Fruit fly (Drosophila melanogaster) whole organism, embryonic: ENCODE measurements around the gene CG34260.

ENCODE experiments used
- Antp ChIP-seq: fragments of 200-800 bp; sonication (Bioruptor generic); optimal IDR thresholded peaks from 3 replicates; lab custom pipeline; 2016; ENCODE audit warnings: missing biosample characterization, missing genetic modification characterization
- Atf6 ChIP-seq: fragments of 200-800 bp; sonication (Bioruptor generic); IDR thresholded peaks from 2 replicates; pipeline ENCODE4 v1.3.6; 2022; ENCODE audit warnings: missing biosample characterization, missing genetic modification characterization
- Bteb2 ChIP-seq: fragments of 200-800 bp; sonication (Bioruptor generic); optimal IDR thresholded peaks from 2 replicates; lab custom pipeline; 2016; ENCODE audit warnings: missing biosample characterization, missing genetic modification characterization
- CG10654 ChIP-seq: fragments of 200-800 bp; sonication (Bioruptor generic); optimal IDR thresholded peaks from 2 replicates; lab custom pipeline; 2016; ENCODE audit warnings: missing biosample characterization, missing genetic modification characterization
- CG11695 ChIP-seq: fragments of 200-800 bp; sonication (Bioruptor generic); IDR thresholded peaks from 3 replicates; pipeline ENCODE4 v1.3.6; 2022; ENCODE audit warnings: missing biosample characterization, missing genetic modification characterization
- CG12219 ChIP-seq: fragments of 200-800 bp; sonication (Bioruptor generic); optimal IDR thresholded peaks from 3 replicates; lab custom pipeline; 2018; ENCODE audit warnings: missing biosample characterization, mild to moderate bottlenecking, missing genetic modification characterization
- CG14860 ChIP-seq: fragments of 200-800 bp; sonication (Bioruptor generic); IDR thresholded peaks from 3 replicates; pipeline ENCODE4 v1.3.6; 2022; ENCODE audit warnings: missing biosample characterization, missing genetic modification characterization; ENCODE audit not compliant: partially characterized antibody
- CG17912 ChIP-seq: fragments of 200-800 bp; sonication (Bioruptor generic); optimal IDR thresholded peaks from 2 replicates; lab custom pipeline; 2018; ENCODE audit warnings: missing biosample characterization, mild to moderate bottlenecking, missing genetic modification characterization
- CG2678 ChIP-seq: fragments of 200-800 bp; sonication (Bioruptor generic); optimal IDR thresholded peaks from 3 replicates; lab custom pipeline; 2019; ENCODE audit warnings: missing biosample characterization, mild to moderate bottlenecking, missing genetic modification characterization, moderate library complexity
- CG32532 ChIP-seq: fragments of 200-800 bp; sonication (Bioruptor generic); IDR thresholded peaks from 2 replicates; pipeline ENCODE4 v1.3.6; 2022; ENCODE audit warnings: missing biosample characterization, missing genetic modification characterization
- CG33213 ChIP-seq: fragments of 200-800 bp; sonication (Bioruptor generic); optimal IDR thresholded peaks from 3 replicates; lab custom pipeline; 2016; ENCODE audit warnings: missing biosample characterization, missing genetic modification characterization
- CG33557 ChIP-seq: fragments of 200-800 bp; sonication (Bioruptor generic); optimal IDR thresholded peaks from 2 replicates; lab custom pipeline; 2019; ENCODE audit warnings: missing biosample characterization, mild to moderate bottlenecking, missing genetic modification characterization, moderate library complexity
- CG3407 ChIP-seq: fragments of 200-800 bp; sonication (Bioruptor generic); optimal IDR thresholded peaks from 2 replicates; lab custom pipeline; 2018; ENCODE audit warnings: missing biosample characterization, mild to moderate bottlenecking, missing genetic modification characterization
- CG4328 ChIP-seq: fragments of 200-800 bp; sonication (Bioruptor generic); optimal IDR thresholded peaks from 3 replicates; lab custom pipeline; 2017; ENCODE audit warnings: missing biosample characterization, missing genetic modification reagents, missing genetic modification characterization
- CG43689 ChIP-seq: fragments of 200-800 bp; sonication (Bioruptor generic); IDR thresholded peaks from 2 replicates; pipeline ENCODE4 v1.3.6; 2022; ENCODE audit warnings: missing biosample characterization, missing genetic modification characterization
- CG5180 ChIP-seq: fragments of 200-800 bp; sonication (Bioruptor generic); optimal IDR thresholded peaks from 3 replicates; lab custom pipeline; 2017; ENCODE audit warnings: missing biosample characterization, missing genetic modification characterization, mild to moderate bottlenecking, moderate library complexity, missing genetic modification reagents
- CG5245 ChIP-seq: fragments of 200-800 bp; sonication (Bioruptor generic); optimal IDR thresholded peaks from 3 replicates; lab custom pipeline; 2016; ENCODE audit warnings: missing biosample characterization, missing genetic modification characterization
- CG6254 ChIP-seq: fragments of 200-800 bp; sonication (Bioruptor generic); optimal IDR thresholded peaks from 3 replicates; lab custom pipeline; 2017; ENCODE audit warnings: mild to moderate bottlenecking, missing biosample characterization, missing genetic modification reagents, missing genetic modification characterization
- CG6683 ChIP-seq: fragments of 200-800 bp; sonication (Bioruptor generic); optimal IDR thresholded peaks from 2 replicates; lab custom pipeline; 2017; ENCODE audit warnings: missing biosample characterization, mild to moderate bottlenecking, missing genetic modification characterization, missing genetic modification reagents
- CG6689 ChIP-seq: fragments of 200-800 bp; sonication (Bioruptor generic); IDR thresholded peaks from 2 replicates; pipeline ENCODE4 v1.3.6; 2022; ENCODE audit warnings: missing biosample characterization, missing genetic modification characterization
- CG7745 ChIP-seq: fragments of 200-800 bp; sonication (Bioruptor generic); optimal IDR thresholded peaks from 2 replicates; lab custom pipeline; 2018; ENCODE audit warnings: missing biosample characterization, mild to moderate bottlenecking, missing genetic modification characterization, moderate library complexity
- CG7928 ChIP-seq: fragments of 200-800 bp; sonication (Bioruptor generic); optimal IDR thresholded peaks from 2 replicates; lab custom pipeline; 2017; ENCODE audit warnings: missing biosample characterization, mild to moderate bottlenecking, missing genetic modification characterization
- CTCF ChIP-seq: fragments of 200-800 bp; sonication (Bioruptor generic); optimal IDR thresholded peaks from 2 replicates; lab custom pipeline; 2017; ENCODE audit warnings: missing biosample characterization, mild to moderate bottlenecking, missing genetic modification characterization, moderate library complexity
- Ets65A ChIP-seq: fragments of 200-800 bp; sonication (Bioruptor generic); peaks from one replicate; lab custom pipeline; 2016; ENCODE audit warnings: missing biosample characterization, missing genetic modification characterization
- HLHmδ ChIP-seq: fragments of 200-800 bp; sonication (Bioruptor generic); optimal IDR thresholded peaks from 2 replicates; lab custom pipeline; 2018; ENCODE audit warnings: missing biosample characterization, mild to moderate bottlenecking, missing genetic modification characterization, moderate library complexity
- Hr78 ChIP-seq, 2 experiments: fragments of 200-800 bp in 1 of 2; fragments of >200 bp in 1 of 2; sonication (Bioruptor generic) in 1 of 2; optimal IDR thresholded peaks; 2 replicates each; lab custom pipeline; 2017 to 2019; ENCODE audit warnings: missing biosample characterization in 2 of 2, missing genetic modification characterization in 2 of 2, mild to moderate bottlenecking in 1 of 2, moderate library complexity in 1 of 2
- NC2β ChIP-seq: fragments of 200-800 bp; sonication (Bioruptor generic); optimal IDR thresholded peaks from 2 replicates; lab custom pipeline; 2016; ENCODE audit warnings: missing biosample characterization, missing genetic modification characterization
- Optix ChIP-seq: fragments of 200-800 bp; sonication (Bioruptor generic); IDR thresholded peaks from 3 replicates; pipeline ENCODE4 v1.3.6; 2022; ENCODE audit warnings: missing biosample characterization, missing genetic modification characterization
- Rfx ChIP-seq: fragments of 200-800 bp; sonication (Bioruptor generic); IDR thresholded peaks from 2 replicates; pipeline ENCODE4 v1.3.6; 2022; ENCODE audit warnings: missing biosample characterization, missing genetic modification characterization
- Usf ChIP-seq: fragments of 200-800 bp; sonication (Bioruptor generic); optimal IDR thresholded peaks from 2 replicates; lab custom pipeline; 2017; ENCODE audit warnings: missing genotype, missing biosample characterization, missing genetic modification characterization
- ara ChIP-seq: fragments of 200-800 bp; sonication (Bioruptor generic); IDR thresholded peaks from 2 replicates; pipeline ENCODE4 v1.3.6; 2022; ENCODE audit warnings: missing biosample characterization, missing genetic modification characterization
- ato ChIP-seq: fragments of 200-800 bp; sonication (Bioruptor generic); IDR thresholded peaks from 2 replicates; pipeline ENCODE4 v1.3.6; 2022; ENCODE audit warnings: missing biosample characterization, missing genetic modification characterization; ENCODE audit not compliant: partially characterized antibody
- br ChIP-seq: fragments of >200 bp; optimal IDR thresholded peaks from 2 replicates; lab custom pipeline; 2017
- cad ChIP-seq: fragments of >200 bp; optimal IDR thresholded peaks from 2 replicates; lab custom pipeline; 2017; ENCODE audit warnings: missing biosample characterization, missing genetic modification characterization
- ci ChIP-seq: fragments of 200-800 bp; sonication (Bioruptor generic); IDR thresholded peaks from 3 replicates; pipeline ENCODE4 v1.3.6; 2022; ENCODE audit warnings: missing biosample characterization, missing genetic modification characterization
- dan ChIP-seq: fragments of 200-800 bp; sonication (Bioruptor generic); IDR thresholded peaks from 2 replicates; pipeline ENCODE4 v1.3.6; 2022; ENCODE audit warnings: missing biosample characterization, missing genetic modification characterization
- esg ChIP-seq: fragments of 200-800 bp; sonication (Bioruptor generic); conservative IDR thresholded peaks from 2 replicates; pipeline ENCODE4 v1.3.6; 2022; ENCODE audit warnings: missing biosample characterization, missing genetic modification characterization
- fu2 ChIP-seq: fragments of 200-800 bp; sonication (Bioruptor generic); optimal IDR thresholded peaks from 2 replicates; lab custom pipeline; 2016; ENCODE audit warnings: missing biosample characterization, missing genetic modification characterization
- gce ChIP-seq: fragments of 200-800 bp; sonication (Bioruptor generic); IDR thresholded peaks from 3 replicates; pipeline ENCODE4 v1.3.6; 2022; ENCODE audit warnings: missing biosample characterization, missing genetic modification characterization
- gsb ChIP-seq: fragments of 200-800 bp; sonication (Bioruptor generic); IDR thresholded peaks from 2 replicates; pipeline ENCODE4 v1.3.6; 2022; ENCODE audit warnings: missing biosample characterization, missing genetic modification characterization
- klu ChIP-seq: fragments of 200-800 bp; sonication (Bioruptor generic); IDR thresholded peaks from 2 replicates; pipeline ENCODE4 v1.3.6; 2022; ENCODE audit warnings: missing biosample characterization, missing genetic modification characterization
- oc ChIP-seq: fragments of 200-800 bp; sonication (Bioruptor generic); optimal IDR thresholded peaks from 2 replicates; lab custom pipeline; 2018; ENCODE audit warnings: missing biosample characterization, mild to moderate bottlenecking, missing genetic modification characterization, moderate library complexity
- pan ChIP-seq, 4 experiments: fragments of >200 bp in 3 of 4; fragments of 200-800 bp in 1 of 4; sonication (Bioruptor generic) in 1 of 4; optimal IDR thresholded peaks in 3 of 4; IDR thresholded peaks in 1 of 4; 2 replicates each; pipeline versions ENCODE4 v1.3.6 to Lab custom; 2017 to 2022; ENCODE audit warnings: missing biosample characterization in 2 of 4, missing genetic modification characterization in 2 of 4, mixed read lengths in 1 of 4
- peb ChIP-seq: fragments of 200-800 bp; sonication (Bioruptor generic); IDR thresholded peaks from 2 replicates; pipeline ENCODE4 v1.3.6; 2022; ENCODE audit warnings: missing biosample characterization, missing genetic modification characterization
- pzg ChIP-seq: fragments of 200-800 bp; sonication (Bioruptor generic); optimal IDR thresholded peaks from 3 replicates; lab custom pipeline; 2018; ENCODE audit warnings: missing biosample characterization, mild to moderate bottlenecking, missing genetic modification characterization, moderate library complexity
- rib ChIP-seq: fragments of 200-800 bp; sonication (Bioruptor generic); IDR thresholded peaks from 2 replicates; pipeline ENCODE4 v1.3.6; 2022; ENCODE audit warnings: missing biosample characterization, missing genetic modification characterization
- ro ChIP-seq: fragments of 200-800 bp; sonication (Bioruptor generic); IDR thresholded peaks from 2 replicates; pipeline ENCODE4 v1.3.6; 2022; ENCODE audit warnings: missing biosample characterization, missing genetic modification characterization
- seq ChIP-seq: fragments of 200-800 bp; sonication (Bioruptor generic); IDR thresholded peaks from 2 replicates; pipeline ENCODE4 v1.3.6; 2022; ENCODE audit warnings: missing biosample characterization, missing genetic modification characterization
- tgo ChIP-seq: fragments of 200-800 bp; sonication (Bioruptor generic); IDR thresholded peaks from 3 replicates; pipeline ENCODE4 v1.3.6; 2022; ENCODE audit warnings: missing biosample characterization, missing genetic modification characterization
- z ChIP-seq: fragments of 200-800 bp; sonication (Bioruptor generic); IDR thresholded peaks from 3 replicates; pipeline ENCODE4 v1.3.6; 2022; ENCODE audit warnings: missing biosample characterization, missing genetic modification characterization

Gene CG34260

dm6 chr3L:20730323-20731238 is 16.7 kb downstream of the CG34260 start, which contains the start of gene CG13252 (continued):
- TF ChIP-seq CG6254 (GFP tag; lab: Kevin White, UChicago) (no peak), Rfx (GFP tag; lab: Robert Waterston, UW) (peak; percentile 39; the same call in 1 of the 2 replicates), CG2678 (tag; lab: Kevin White, UChicago) (peak; percentile 57), pzg (GFP tag; lab: Kevin White, UChicago) (no peak), CG43689 (GFP tag; lab: Robert Waterston, UW) (no peak), Hr78 (GFP tag; optimal IDR thresholded peaks at IDR 0.05; lab: Kevin White, UChicago) (no peak), klu (GFP tag; lab: Robert Waterston, UW) (no peak), Ets65A (GFP tag; lab: Kevin White, UChicago) (peak; percentile 89), ro (no peak), NC2β (GFP tag; lab: Kevin White, UChicago) (no peak), CG4328 (GFP tag; lab: Kevin White, UChicago) (peak; percentile 25), Atf6 (GFP tag; lab: Robert Waterston, UW) (peak; percentile 57; the same call in 1 of the 2 replicates), tgo (GFP tag; lab: Robert Waterston, UW) (no peak), HLHmδ (GFP tag; lab: Kevin White, UChicago) (peak; percentile 50), CG7745 (tag; lab: Kevin White, UChicago) (no peak), dan (GFP tag; lab: Robert Waterston, UW) (no peak), br (lab: Kevin White, UChicago) (no peak), CG3407 (GFP tag; lab: Kevin White, UChicago) (no peak), gsb (GFP tag; lab: Robert Waterston, UW) (no peak), CG33557 (no peak), CG14860 (no peak), CTCF (GFP tag; lab: Kevin White, UChicago) (no peak), CG11695 (GFP tag; lab: Robert Waterston, UW) (no peak), ci (GFP tag; lab: Robert Waterston, UW) (0 out of 3 replicates have a peak, but pooled peaks have one; percentile 31), fu2 (GFP tag; lab: Kevin White, UChicago) (no peak), CG33213 (GFP tag; lab: Kevin White, UChicago) (no peak), cad (GFP tag; lab: Kevin White, UChicago) (no peak), CG6683 (GFP tag; lab: Kevin White, UChicago) (no peak), CG12219 (GFP tag; lab: Kevin White, UChicago) (peak; percentile 32), Antp (no peak), gce (no peak), z (GFP tag; lab: Robert Waterston, UW) (0 out of 3 replicates have a peak, but pooled peaks have one; percentile 54), Bteb2 (GFP tag; lab: Kevin White, UChicago) (no peak), seq (GFP tag; lab: Robert Waterston, UW) (0 out of 2 replicates have a peak, but pooled peaks have one; percentile 39), peb (GFP tag; lab: Robert Waterston, UW) (no peak), CG5180 (GFP tag; lab: Kevin White, UChicago) (no peak), esg (GFP tag; lab: Robert Waterston, UW) (no peak), oc (tag; lab: Kevin White, UChicago) (peak; percentile 32), CG10654 (no peak), Optix (GFP tag; lab: Robert Waterston, UW) (no peak), CG5245 (GFP tag; lab: Kevin White, UChicago) (no peak), rib (GFP tag; lab: Robert Waterston, UW) (no peak), CG32532 (peak; percentile 34; the same call in 1 of the 2 replicates), CG7928 (GFP tag; lab: Kevin White, UChicago) (no peak), Usf (no peak), ara (GFP tag; lab: Robert Waterston, UW) (no peak), pan (optimal IDR thresholded peaks at IDR 0.05; lab: Kevin White, UChicago) (no peak), pan (GFP tag; optimal IDR thresholded peaks at IDR 0.05 in 1 of 2, IDR thresholded peaks at IDR 0.05 in 1 of 2) (peak in 1 of 2 experiments; percentile 8), CG6689 (no peak), CG17912 (peak; percentile 62), ato (no peak)
